Worm (Caenorhabditis elegans) whole organism, L3 larva: ENCODE data around the gene tab-1.

Experiments used
- R02D3.7 ChIP-seq: fragments of 150-350 bp; optimal IDR thresholded peaks from 2 replicates; lab custom pipeline; 2014; ENCODE audit warnings: missing biosample characterization, missing genetic modification characterization
- ZK546.5 ChIP-seq: sonication (generic microtip); optimal IDR thresholded peaks from 2 replicates; lab custom pipeline; 2017; ENCODE audit warnings: missing biosample characterization, missing genetic modification characterization
- aly-2 ChIP-seq: fragments of 150-350 bp; optimal IDR thresholded peaks from 2 replicates; lab custom pipeline; 2014; ENCODE audit warnings: missing biosample characterization, missing genetic modification characterization
- ama-1 ChIP-seq: fragments of 150-350 bp; optimal IDR thresholded peaks from 2 replicates; lab custom pipeline; 2018
- ceh-28 ChIP-seq: fragments of 150-350 bp; optimal IDR thresholded peaks from 2 replicates; lab custom pipeline; 2014; ENCODE audit warnings: missing biosample characterization, missing genetic modification reagents, missing genetic modification characterization
- ceh-82 ChIP-seq: fragments of 150-350 bp; optimal IDR thresholded peaks from 2 replicates; lab custom pipeline; 2014; ENCODE audit warnings: missing biosample characterization, missing genetic modification characterization
- ceh-9 ChIP-seq: sonication (generic microtip); optimal IDR thresholded peaks from 2 replicates; lab custom pipeline; 2018; ENCODE audit warnings: missing biosample characterization, missing genetic modification characterization
- egl-27 ChIP-seq: sonication (generic microtip); optimal IDR thresholded peaks from 4 replicates; lab custom pipeline; 2017; ENCODE audit warnings: missing biosample characterization, missing genetic modification reagents, missing genetic modification characterization
- egl-5 ChIP-seq: fragments of 150-350 bp; optimal IDR thresholded peaks from 2 replicates; lab custom pipeline; 2017; ENCODE audit warnings: missing biosample characterization, missing genetic modification reagents, missing genetic modification characterization, inconsistent platforms
- elt-2 ChIP-seq: sonication (generic microtip); optimal IDR thresholded peaks from 2 replicates; lab custom pipeline; 2016; ENCODE audit warnings: missing genetic modification reagents, mild to moderate bottlenecking, missing genetic modification characterization, missing compliant biosample characterization
- elt-3 ChIP-seq, 3 experiments: fragments of 150-350 bp in 1 of 3; sonication (generic microtip) in 2 of 3; optimal IDR thresholded peaks; 2 replicates in 2 of 3; 4 replicates in 1 of 3; lab custom pipeline; 2014 to 2017; ENCODE audit warnings: missing biosample characterization in 3 of 3, missing genetic modification characterization in 3 of 3
- eor-1 ChIP-seq, 2 experiments: fragments of 150-350 bp; optimal IDR thresholded peaks; 2 replicates each; lab custom pipeline; 2014 to 2018; ENCODE audit warnings: missing biosample characterization in 2 of 2, missing genetic modification characterization in 2 of 2
- hmg-11 ChIP-seq: sonication (generic microtip); optimal IDR thresholded peaks from 2 replicates; lab custom pipeline; 2016; ENCODE audit warnings: missing genetic modification characterization, missing compliant biosample characterization
- jun-1 ChIP-seq: fragments of 150-350 bp; optimal IDR thresholded peaks from 2 replicates; lab custom pipeline; 2014; ENCODE audit warnings: missing biosample characterization, missing genetic modification reagents, missing genetic modification characterization
- lin-15B ChIP-seq: fragments of 150-350 bp; optimal IDR thresholded peaks from 2 replicates; lab custom pipeline; 2014; ENCODE audit warnings: missing biosample characterization, missing genetic modification characterization
- lin-39 ChIP-seq: fragments of 150-350 bp; optimal IDR thresholded peaks from 2 replicates; lab custom pipeline; 2018; ENCODE audit warnings: missing biosample characterization, missing genetic modification reagents, missing genetic modification characterization
- lsy-12 ChIP-seq: sonication (generic microtip); optimal IDR thresholded peaks from 2 replicates; lab custom pipeline; 2016; ENCODE audit warnings: mild to moderate bottlenecking, missing genetic modification characterization, missing compliant biosample characterization
- nfya-1 ChIP-seq: sonication (generic microtip); optimal IDR thresholded peaks from 2 replicates; lab custom pipeline; 2017; ENCODE audit warnings: missing genetic modification characterization, mild to moderate bottlenecking, missing compliant biosample characterization, antibody characterized with exemption, moderate library complexity; ENCODE audit not compliant: insufficient read depth
- nhr-11 ChIP-seq: fragments of 150-350 bp; optimal IDR thresholded peaks from 2 replicates; lab custom pipeline; 2014; ENCODE audit warnings: missing biosample characterization, missing genetic modification characterization
- nhr-12 ChIP-seq: fragments of 150-350 bp; optimal IDR thresholded peaks from 2 replicates; lab custom pipeline; 2014; ENCODE audit warnings: missing biosample characterization, missing genetic modification characterization
- nhr-23 ChIP-seq: fragments of 150-350 bp; optimal IDR thresholded peaks from 2 replicates; lab custom pipeline; 2014; ENCODE audit warnings: missing biosample characterization, missing genetic modification reagents, missing genetic modification characterization
- nhr-25 ChIP-seq: sonication (generic microtip); optimal IDR thresholded peaks from 2 replicates; lab custom pipeline; 2017; ENCODE audit warnings: missing biosample characterization, missing genetic modification characterization
- nhr-43 ChIP-seq: sonication (generic microtip); optimal IDR thresholded peaks from 2 replicates; lab custom pipeline; 2016; ENCODE audit warnings: mild to moderate bottlenecking, missing genetic modification characterization, missing compliant biosample characterization; ENCODE audit not compliant: poor library complexity, severe bottlenecking
- nhr-67 ChIP-seq: fragments of 150-350 bp; optimal IDR thresholded peaks from 2 replicates; lab custom pipeline; 2014; ENCODE audit warnings: missing biosample characterization, missing genetic modification characterization
- pha-4 ChIP-seq: fragments of 150-350 bp; optimal IDR thresholded peaks from 2 replicates; lab custom pipeline; 2014; ENCODE audit warnings: missing biosample characterization, missing genetic modification reagents, missing genetic modification characterization
- pqm-1 ChIP-seq: fragments of 150-350 bp; optimal IDR thresholded peaks from 2 replicates; lab custom pipeline; 2017; ENCODE audit warnings: missing biosample characterization, missing genetic modification characterization, inconsistent platforms
- sea-2 ChIP-seq: fragments of 150-350 bp; sonication (generic microtip); optimal IDR thresholded peaks from 4 replicates; lab custom pipeline; 2014; ENCODE audit warnings: missing biosample characterization, missing genetic modification reagents, missing genetic modification characterization
- skn-1 ChIP-seq: fragments of 150-350 bp; optimal IDR thresholded peaks from 2 replicates; lab custom pipeline; 2014; ENCODE audit warnings: missing biosample characterization, missing genetic modification characterization
- snpc-4 ChIP-seq: fragments of 150-350 bp; optimal IDR thresholded peaks from 2 replicates; lab custom pipeline; 2014; ENCODE audit warnings: missing biosample characterization, missing genetic modification characterization
- tbx-2 ChIP-seq: sonication (generic microtip); optimal IDR thresholded peaks from 2 replicates; lab custom pipeline; 2016; ENCODE audit warnings: mild to moderate bottlenecking, missing genetic modification characterization, missing compliant biosample characterization
- unc-62 ChIP-seq: fragments of 150-350 bp; sonication (generic microtip); optimal IDR thresholded peaks from 4 replicates; lab custom pipeline; 2014; ENCODE audit warnings: missing biosample characterization, missing genetic modification reagents, missing genetic modification characterization
- ztf-11 ChIP-seq: fragments of 150-350 bp; optimal IDR thresholded peaks from 2 replicates; lab custom pipeline; 2014; ENCODE audit warnings: missing biosample characterization, missing genetic modification characterization
- ztf-4 ChIP-seq: fragments of 150-350 bp; optimal IDR thresholded peaks from 2 replicates; lab custom pipeline; 2014; ENCODE audit warnings: missing biosample characterization, missing genetic modification characterization

tab-1 gene

ce11 chrII:6851938-6852337 is 48.8 kb downstream of the tab-1 start, which contains the start of gene C04A2.15:
C04A2.15 (plus strand) TSS chrII:6852236.
- TF ChIP-seq nhr-12 (tag; lab: Kevin White, UChicago), result no peak
- TF ChIP-seq nhr-25 (tag; lab: Kevin White, UChicago), result no peak
- TF ChIP-seq pha-4 (tag; lab: Kevin White, UChicago), result peak; percentile 93

- peak; percentile 5 for TF ChIP-seq ceh-82
- peak; percentile 3 for TF ChIP-seq snpc-4 (tag; lab: Kevin White, UChicago)
- TF ChIP-seq R02D3.7 (tag; lab: Kevin White, UChicago), result peak; percentile 12
- peak; percentile 47 for TF ChIP-seq lin-15B (tag; lab: Kevin White, UChicago)
- TF ChIP-seq lsy-12 (tag; lab: Kevin White, UChicago), result peak; percentile 78
- peak; percentile 31 for TF ChIP-seq pqm-1 (tag; lab: Kevin White, UChicago)
- peak; percentile 35 for TF ChIP-seq nhr-11
- peak; percentile 46 for TF ChIP-seq elt-2
- TF ChIP-seq nfya-1 (tag; lab: Kevin White, UChicago), result peak; percentile 75
- TF ChIP-seq eor-1 (tag; optimal IDR thresholded peaks at IDR 0.05; lab: Kevin White, UChicago), result no peak
- peak; percentile 32 for TF ChIP-seq egl-5 (tag; lab: Kevin White, UChicago)
- TF ChIP-seq jun-1 (tag; lab: Kevin White, UChicago), result no peak
- TF ChIP-seq pha-4 (tag; lab: Kevin White, UChicago), result peak; percentile 58
- peak; percentile 94 for TF ChIP-seq egl-27 (tag; lab: Kevin White, UChicago)
- peak; percentile 85 for TF ChIP-seq lin-39 (tag; lab: Kevin White, UChicago)
- no peak for TF ChIP-seq nhr-67 (tag; lab: Kevin White, UChicago)
- peak; percentile 36 for TF ChIP-seq tbx-2 (tag; lab: Kevin White, UChicago)
- no peak for TF ChIP-seq unc-62 (GFP tag; lab: Kevin White, UChicago)
- TF ChIP-seq nhr-23 (tag; lab: Kevin White, UChicago), result peak; percentile 19
- peak; percentile 56 for TF ChIP-seq nhr-25 (tag; lab: Kevin White, UChicago)
- peak; percentile 55 for TF ChIP-seq ama-1
- no peak for TF ChIP-seq sea-2 (GFP tag; lab: Kevin White, UChicago)
- no peak for TF ChIP-seq ZK546.5
- peak; percentile 28 for TF ChIP-seq nhr-43 (tag; lab: Kevin White, UChicago)
- TF ChIP-seq aly-2 (tag; lab: Kevin White, UChicago), result no peak
- TF ChIP-seq ztf-4 (tag; lab: Kevin White, UChicago), result peak; percentile 37
- TF ChIP-seq hmg-11, result peak; percentile 78
- peak; percentile 24 for TF ChIP-seq skn-1 (tag; lab: Kevin White, UChicago)
- no peak for TF ChIP-seq ztf-11 (tag; lab: Kevin White, UChicago)
- TF ChIP-seq ceh-9 (tag; lab: Kevin White, UChicago), result no peak
- peak in 1 of 3 experiments; percentile 39 for TF ChIP-seq elt-3 (tag; optimal IDR thresholded peaks at IDR 0.05; lab: Kevin White, UChicago)
- peak; percentile 20 for TF ChIP-seq ceh-28
Measured at ce11 chrII:6853059-6853466, 49.9 kb downstream of the tab-1 start.
